Worm (Caenorhabditis elegans): ENCODE data around the gene gcy-19.
A peak's percentile ranks its signal among the peaks of the same experiment; 100 is the strongest.

Gene gcy-19

ce11 chrII:3220723-3221122 is 38.4 kb downstream of the gcy-19 start, which contains the start of gene ZC239.22:
Gene ZC239.22, minus strand, starts transcription at chrII:3220823.
- TF ChIP-seq aha-1 (tag; optimal IDR thresholded peaks at IDR 0.05), result no peak
- no peak for TF ChIP-seq nhr-11 (tag; optimal IDR thresholded peaks at IDR 0.05)
- no peak for TF ChIP-seq alr-1 (tag; optimal IDR thresholded peaks at IDR 0.05; ENCODE audit: borderline replicate concordance)
- no peak for TF ChIP-seq fkh-8 (tag; optimal IDR thresholded peaks at IDR 0.05)
- TF ChIP-seq dpl-1 (GFP tag; optimal IDR thresholded peaks at IDR 0.05), result no peak
- TF ChIP-seq nhr-77 (tag; optimal IDR thresholded peaks at IDR 0.05), result no peak
- no peak for TF ChIP-seq nhr-90 (tag; optimal IDR thresholded peaks at IDR 0.05; ENCODE audit: poor library complexity)
- no peak for TF ChIP-seq xbp-1 (tag; optimal IDR thresholded peaks at IDR 0.05)
- no peak for TF ChIP-seq tbx-2 (tag; optimal IDR thresholded peaks at IDR 0.05)
- TF ChIP-seq sox-4 (tag; optimal IDR thresholded peaks at IDR 0.05), result no peak
- no peak for TF ChIP-seq nhr-84 (tag; optimal IDR thresholded peaks at IDR 0.05)
- TF ChIP-seq C04F5.9 (tag; optimal IDR thresholded peaks at IDR 0.05), result no peak
- no peak for TF ChIP-seq isw-1 (GFP tag; IDR thresholded peaks at IDR 0.05)
- TF ChIP-seq lin-35 (GFP tag; optimal IDR thresholded peaks at IDR 0.05), result no peak
- no peak for TF ChIP-seq nhr-20 (tag; optimal IDR thresholded peaks at IDR 0.05)
- no peak for TF ChIP-seq ceh-63 (GFP tag; optimal IDR thresholded peaks at IDR 0.05)
- no peak for TF ChIP-seq lsy-2 (tag; optimal IDR thresholded peaks at IDR 0.05)
- TF ChIP-seq skn-1 (tag; optimal IDR thresholded peaks at IDR 0.05), result no peak
- no peak for TF ChIP-seq fkh-4 (tag; optimal IDR thresholded peaks at IDR 0.05; ENCODE audit: borderline replicate concordance)

- peak; percentile 23 for TF ChIP-seq xbp-1 (tag; optimal IDR thresholded peaks at IDR 0.05)
These were observed 43.4 kb downstream of the gcy-19 start, which contains the start of gene ZC239.3 for ce11 chrII:3215762-3216161. Gene ZC239.3, plus strand, starts transcription at chrII:3216062.

- TF ChIP-seq efl-3 (GFP tag; optimal IDR thresholded peaks at IDR 0.05) (no peak), zag-1 (tag; optimal IDR thresholded peaks at IDR 0.05) (no peak), pqm-1 (tag; optimal IDR thresholded peaks at IDR 0.05) (no peak), pag-3 (tag; optimal IDR thresholded peaks at IDR 0.05; ENCODE audit: borderline replicate concordance, insufficient read depth) (no peak), ztf-4 (tag; optimal IDR thresholded peaks at IDR 0.05) (no peak), lin-14 (GFP tag; optimal IDR thresholded peaks at IDR 0.05) (no peak), elt-2 (tag; optimal IDR thresholded peaks at IDR 0.05) (no peak), hlh-4 (tag; optimal IDR thresholded peaks at IDR 0.05) (no peak), aha-1 (tag; optimal IDR thresholded peaks at IDR 0.05) (no peak), lin-15B (tag; optimal IDR thresholded peaks at IDR 0.05) (no peak), skn-1 (tag; optimal IDR thresholded peaks at IDR 0.05) (no peak)
These were observed 45.3 kb downstream of the gcy-19 start, which contains the start of gene ZC239.4 for ce11 chrII:3213898-3214297. Gene ZC239.4, plus strand, starts transcription at chrII:3214198.

- no peak for TF ChIP-seq alr-1 (tag; optimal IDR thresholded peaks at IDR 0.05; ENCODE audit: borderline replicate concordance)
- no peak for TF ChIP-seq F16B12.6 (tag; optimal IDR thresholded peaks at IDR 0.05)
- no peak for TF ChIP-seq hpl-2 (GFP tag; optimal IDR thresholded peaks at IDR 0.05)
- TF ChIP-seq aha-1 (tag; optimal IDR thresholded peaks at IDR 0.05), result no peak
- TF ChIP-seq aly-2 (tag; optimal IDR thresholded peaks at IDR 0.05), result no peak
- TF ChIP-seq dpl-1 (GFP tag; optimal IDR thresholded peaks at IDR 0.05), result no peak
- TF ChIP-seq dsc-1 (tag; optimal IDR thresholded peaks at IDR 0.05), result no peak
- no peak for TF ChIP-seq lin-14 (GFP tag; optimal IDR thresholded peaks at IDR 0.05)
These were observed 48.8 kb downstream of the gcy-19 start, which contains the start of gene ZC239.5 for ce11 chrII:3210365-3210764. Gene ZC239.5, plus strand, starts transcription at chrII:3210665.

ce11 chrII:3209251-3209650 is 49.9 kb downstream of the gcy-19 start, which contains the start of gene ZC239.6:
Gene ZC239.6, plus strand, starts transcription at chrII:3209631.
- TF ChIP-seq nhr-85 (tag) (peak; percentile 46), sup-37 (GFP tag; optimal IDR thresholded peaks at IDR 0.05) (no peak), Y116A8C.19 (tag; optimal IDR thresholded peaks at IDR 0.05; ENCODE audit: borderline replicate concordance) (no peak), swsn-7 (tag; optimal IDR thresholded peaks at IDR 0.05) (peak; percentile 43), nhr-90 (tag; optimal IDR thresholded peaks at IDR 0.05; ENCODE audit: poor library complexity) (no peak), lin-39 (tag; optimal IDR thresholded peaks at IDR 0.05) (no peak), aly-2 (tag; optimal IDR thresholded peaks at IDR 0.05) (no peak), fkh-4 (tag; optimal IDR thresholded peaks at IDR 0.05; ENCODE audit: borderline replicate concordance) (no peak), snpc-4 (tag; optimal IDR thresholded peaks at IDR 0.05) (no peak), lir-3 (tag; optimal IDR thresholded peaks at IDR 0.05; ENCODE audit: poor library complexity) (no peak), ceh-90 (tag; optimal IDR thresholded peaks at IDR 0.05) (no peak), ama-1 (optimal IDR thresholded peaks at IDR 0.05) (no peak), sptf-1 (tag; optimal IDR thresholded peaks at IDR 0.05) (no peak), mdl-1 (tag; optimal IDR thresholded peaks at IDR 0.05) (no peak), pqm-1 (tag; optimal IDR thresholded peaks at IDR 0.05) (no peak), irx-1 (tag; optimal IDR thresholded peaks at IDR 0.05) (no peak), fos-1 (tag; optimal IDR thresholded peaks at IDR 0.05) (no peak), unc-98 (GFP tag; IDR thresholded peaks at IDR 0.05) (no peak)
